Fruit fly (Drosophila melanogaster): ENCODE data around the gene CG12003.

The CG12003 gene

dm6 chr3L:1536487-1537337, 28.5 kb upstream of the CG12003 start, which contains the start of the genes CG12091 and pns (continued):
- TF ChIP-seq CG15601 (tag; optimal IDR thresholded peaks at IDR 0.05) (peak; percentile 82), tll (GFP tag; optimal IDR thresholded peaks at IDR 0.05) (no peak), cg (GFP tag; optimal IDR thresholded peaks at IDR 0.05) (no peak), Pdp1 (GFP tag; optimal IDR thresholded peaks at IDR 0.05) (peak; percentile 74 to 91), CG7963 (GFP tag; IDR thresholded peaks at IDR 0.05; ENCODE audit: partially characterized antibody) (no peak), CG9932 (GFP tag; IDR thresholded peaks at IDR 0.05) (peak; percentile 77), dan (GFP tag; IDR thresholded peaks at IDR 0.05) (no peak), CkIIα-i1 (GFP tag; IDR thresholded peaks at IDR 0.05) (no peak), CG31365 (tag; optimal IDR thresholded peaks at IDR 0.05) (peak; percentile 50), CG12236 (GFP tag; optimal IDR thresholded peaks at IDR 0.05) (peak; percentile 50), CG17359 (tag; optimal IDR thresholded peaks at IDR 0.05) (peak; percentile 61), CG9609 (GFP tag; optimal IDR thresholded peaks at IDR 0.05) (peak; percentile 65), CG7357 (GFP tag; IDR thresholded peaks at IDR 0.05) (no peak), jumu (GFP tag; optimal IDR thresholded peaks at IDR 0.05) (peak; percentile 56), CG15514 (GFP tag; optimal IDR thresholded peaks at IDR 0.05) (peak; percentile 100), CG15269 (tag; optimal IDR thresholded peaks at IDR 0.05) (peak; percentile 66), en (GFP tag; optimal IDR thresholded peaks at IDR 0.05) (peak; percentile 26), CG8478 (optimal IDR thresholded peaks at IDR 0.05) (no peak), slou (GFP tag; optimal IDR thresholded peaks at IDR 0.05) (no peak), CG14050 (GFP tag; IDR thresholded peaks at IDR 0.05) (peak; percentile 66), tgo (GFP tag; IDR thresholded peaks at IDR 0.05) (peak; percentile 56; the same call in 2 of the 3 replicates), Lim3 (GFP tag; IDR thresholded peaks at IDR 0.05) (no peak), CG9727 (GFP tag; optimal IDR thresholded peaks at IDR 0.05) (peak; percentile 71), Vsx1 (GFP tag; optimal IDR thresholded peaks at IDR 0.05) (no peak), Dref (GFP tag; IDR thresholded peaks at IDR 0.05) (no peak), Atf6 (GFP tag; IDR thresholded peaks at IDR 0.05) (0 out of 2 replicates have a peak, but pooled peaks have one; percentile 62), CG14710 (tag; optimal IDR thresholded peaks at IDR 0.05) (peak; percentile 89), CG17361 (GFP tag; IDR thresholded peaks at IDR 0.05) (peak; percentile 74), CG13287 (GFP tag; IDR thresholded peaks at IDR 0.05; ENCODE audit: partially characterized antibody) (no peak; the same call in none of the 2 replicates), CG14860 (GFP tag; IDR thresholded peaks at IDR 0.05; ENCODE audit: partially characterized antibody) (no peak), CG34376 (GFP tag; optimal IDR thresholded peaks at IDR 0.05) (peak; percentile 59), CG1602 (GFP tag; optimal IDR thresholded peaks at IDR 0.05) (peak; percentile 41), sc (optimal IDR thresholded peaks at IDR 0.05) (no peak), sc (GFP tag; optimal IDR thresholded peaks at IDR 0.05) (no peak), Hand (GFP tag; optimal IDR thresholded peaks at IDR 0.05) (peak; percentile 28), CG10565 (GFP tag; optimal IDR thresholded peaks at IDR 0.05) (peak; percentile 18), MTF-1 (GFP tag; optimal IDR thresholded peaks at IDR 0.05; ENCODE audit: borderline replicate concordance) (no peak), CG11695 (GFP tag; IDR thresholded peaks at IDR 0.05) (peak; percentile 65; the same call in 2 of the 3 replicates), ato (GFP tag; IDR thresholded peaks at IDR 0.05; ENCODE audit: partially characterized antibody) (no peak), dmrt99B (tag; optimal IDR thresholded peaks at IDR 0.05) (no peak), gfzf (GFP tag; optimal IDR thresholded peaks at IDR 0.05) (peak; percentile 93), CG31441 (GFP tag; IDR thresholded peaks at IDR 0.05) (peak; percentile 80), wek (GFP tag; optimal IDR thresholded peaks at IDR 0.05) (peak; percentile 96), Hr3 (GFP tag; optimal IDR thresholded peaks at IDR 0.05) (peak; percentile 41), CG4730 (GFP tag; IDR thresholded peaks at IDR 0.05) (peak; percentile 39; the same call in 1 of the 2 replicates), Nf-YB (GFP tag; optimal IDR thresholded peaks at IDR 0.05) (peak; percentile 32), D19B (GFP tag; optimal IDR thresholded peaks at IDR 0.05) (peak; percentile 23), phol (tag; optimal IDR thresholded peaks at IDR 0.05) (peak; percentile 82)

All from whole organism, embryonic.